Worm (Caenorhabditis elegans): ENCODE results near the gene Y73C8C.3.
A peak's percentile ranks its signal among the peaks of the same experiment; 100 is the strongest.

Gene Y73C8C.3

ce11 chrV:3124912-3125311 lies 9.8 kb downstream of the Y73C8C.3 start, which contains the start of gene Y73C8C.12:
Y73C8C.12 (plus strand) TSS chrV:3125212.
- TF ChIP-seq ztf-11 (tag; optimal IDR thresholded peaks at IDR 0.05) (no peak), ZK546.5 (tag; optimal IDR thresholded peaks at IDR 0.05) (no peak), egl-5 (tag; optimal IDR thresholded peaks at IDR 0.05) (no peak), fos-1 (tag; optimal IDR thresholded peaks at IDR 0.05) (no peak), nhr-11 (tag; optimal IDR thresholded peaks at IDR 0.05) (no peak), nhr-77 (tag; optimal IDR thresholded peaks at IDR 0.05) (no peak), ceh-9 (tag; optimal IDR thresholded peaks at IDR 0.05) (no peak), aly-2 (tag; optimal IDR thresholded peaks at IDR 0.05) (no peak), pha-4 (tag; optimal IDR thresholded peaks at IDR 0.05) (no peak), pqm-1 (tag; optimal IDR thresholded peaks at IDR 0.05) (no peak), nhr-67 (tag; optimal IDR thresholded peaks at IDR 0.05) (no peak), elt-2 (tag; optimal IDR thresholded peaks at IDR 0.05) (no peak), lsy-12 (tag; optimal IDR thresholded peaks at IDR 0.05) (no peak), fkh-10 (GFP tag; optimal IDR thresholded peaks at IDR 0.05) (no peak)

- TF ChIP-seq lsy-12 (tag; optimal IDR thresholded peaks at IDR 0.05) (no peak), elt-2 (tag; optimal IDR thresholded peaks at IDR 0.05) (peak; percentile 6)
Measured at ce11 chrV:3127670-3128069, 12.6 kb downstream of the Y73C8C.3 start, which contains the start of gene Y73C8C.10. Y73C8C.10 (minus strand) TSS chrV:3127770.

- TF ChIP-seq lin-39 (tag; optimal IDR thresholded peaks at IDR 0.05) (no peak), tbx-2 (tag; optimal IDR thresholded peaks at IDR 0.05) (no peak), pha-4 (tag; optimal IDR thresholded peaks at IDR 0.05) (no peak), unc-39 (tag; optimal IDR thresholded peaks at IDR 0.05) (no peak), pqm-1 (tag; optimal IDR thresholded peaks at IDR 0.05) (no peak), egl-27 (tag; optimal IDR thresholded peaks at IDR 0.05) (no peak), nhr-43 (tag; optimal IDR thresholded peaks at IDR 0.05; ENCODE audit: poor library complexity, severe bottlenecking) (no peak), nhr-76 (tag; optimal IDR thresholded peaks at IDR 0.05) (no peak), nhr-11 (tag; optimal IDR thresholded peaks at IDR 0.05) (no peak)
Measured at ce11 chrV:3128803-3129202, 13.7 kb downstream of the Y73C8C.3 start, which contains the start of gene tat-6. tat-6 (plus strand) TSS chrV:3129103.

- no peak for TF ChIP-seq skn-1 (tag; optimal IDR thresholded peaks at IDR 0.05)
Measured at ce11 chrV:3132116-3132515, 17.0 kb downstream of the Y73C8C.3 start.

ce11 chrV:3133293-3133755 lies 18.3 kb downstream of the Y73C8C.3 start, which contains the start of gene F02C9.2:
F02C9.2 (plus strand) TSS chrV:3133705.
- no peak for TF ChIP-seq elt-2 (tag; optimal IDR thresholded peaks at IDR 0.05)
- no peak for TF ChIP-seq lin-15B (tag; optimal IDR thresholded peaks at IDR 0.05)
- TF ChIP-seq egl-27 (tag; optimal IDR thresholded peaks at IDR 0.05): no peak
- TF ChIP-seq mdl-1 (tag; optimal IDR thresholded peaks at IDR 0.05): no peak
- no peak for TF ChIP-seq ceh-16 (tag; optimal IDR thresholded peaks at IDR 0.05)
- no peak for TF ChIP-seq jun-1 (tag; optimal IDR thresholded peaks at IDR 0.05)
- TF ChIP-seq nhr-67 (tag; optimal IDR thresholded peaks at IDR 0.05): no peak
- no peak for TF ChIP-seq nhr-23 (tag; optimal IDR thresholded peaks at IDR 0.05)
- TF ChIP-seq daf-12 (tag; optimal IDR thresholded peaks at IDR 0.05): no peak
- TF ChIP-seq R02D3.7 (tag; optimal IDR thresholded peaks at IDR 0.05): no peak

ce11 chrV:3138488-3138887 lies 23.4 kb downstream of the Y73C8C.3 start, which contains the start of the genes irld-3 and F02C9.1:
irld-3 (minus strand) TSS chrV:3138588.
F02C9.1 (plus strand) TSS chrV:3138703.
- TF ChIP-seq nhr-77 (tag; optimal IDR thresholded peaks at IDR 0.05) (no peak), nfya-1 (tag; optimal IDR thresholded peaks at IDR 0.05; ENCODE audit: insufficient read depth) (no peak), ceh-82 (tag; optimal IDR thresholded peaks at IDR 0.05) (no peak), R02D3.7 (tag; optimal IDR thresholded peaks at IDR 0.05) (no peak), lin-39 (tag; optimal IDR thresholded peaks at IDR 0.05) (no peak), skn-1 (tag; optimal IDR thresholded peaks at IDR 0.05) (no peak), unc-39 (tag; optimal IDR thresholded peaks at IDR 0.05) (no peak), mml-1 (tag; optimal IDR thresholded peaks at IDR 0.05) (no peak), egl-5 (tag; optimal IDR thresholded peaks at IDR 0.05) (no peak), nhr-11 (tag; optimal IDR thresholded peaks at IDR 0.05) (no peak), ZK546.5 (tag; optimal IDR thresholded peaks at IDR 0.05) (no peak), ztf-4 (tag; optimal IDR thresholded peaks at IDR 0.05) (no peak)
